Worm (Caenorhabditis elegans): ENCODE results near the gene sel-2.

ce11 chrIII:4551963-4552362, 60.2 kb downstream of the sel-2 start:
- TF ChIP-seq ztf-23 (GFP tag; IDR thresholded peaks at IDR 0.05) (no peak), ztf-29 (GFP tag; IDR thresholded peaks at IDR 0.05) (no peak), cog-1 (tag; optimal IDR thresholded peaks at IDR 0.05) (no peak), klf-2 (GFP tag; conservative IDR thresholded peaks at IDR 0.05) (no peak), flt-1 (GFP tag; IDR thresholded peaks at IDR 0.05) (no peak), T22C8.4 (GFP tag; IDR thresholded peaks at IDR 0.05) (no peak), ref-1 (GFP tag; conservative IDR thresholded peaks at IDR 0.05) (no peak), tab-1 (GFP tag; IDR thresholded peaks at IDR 0.05) (no peak)

All from whole organism, midembryonic.